Fruit fly (Drosophila melanogaster): ENCODE data around the gene CG31954.
A peak's percentile ranks its signal among the peaks of the same experiment; 100 is the strongest.

The CG31954 gene

DNA sequence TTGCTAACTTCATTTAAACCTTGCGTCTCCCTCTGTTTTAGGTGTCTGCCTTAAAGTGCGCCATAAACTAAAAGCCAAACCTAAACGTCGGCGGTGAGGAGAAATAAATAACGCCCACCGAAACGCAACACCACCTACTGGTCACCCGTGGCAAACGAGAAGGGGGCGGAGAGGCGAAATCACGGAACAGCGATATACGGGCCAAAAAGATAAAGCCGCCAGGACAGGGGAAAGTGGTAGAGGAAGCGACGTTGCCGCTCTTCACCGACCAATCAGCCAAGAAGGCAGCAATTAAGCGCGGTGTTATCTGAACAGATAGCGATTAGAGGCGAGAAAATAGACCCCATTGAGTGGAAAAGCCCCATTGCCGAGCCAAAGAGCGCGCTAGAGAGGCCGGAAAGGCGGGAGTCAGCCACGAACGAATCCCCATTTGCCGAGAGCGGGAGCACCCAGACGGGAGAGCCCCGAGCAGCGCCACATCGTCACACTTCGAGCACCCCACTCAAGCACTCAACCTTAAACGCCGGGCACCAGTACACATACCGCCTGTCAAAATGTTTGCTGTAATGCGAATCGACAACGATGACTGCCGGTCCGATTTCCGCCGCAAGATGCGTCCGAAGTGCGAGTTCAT lies 35.2 kb upstream of the CG31954 start (continued):
- TF ChIP-seq Xrp1 (GFP tag; IDR thresholded peaks at IDR 0.05) (peak; percentile 39; the same call in 1 of the 2 replicates), CG1832 (GFP tag; optimal IDR thresholded peaks at IDR 0.05) (no peak), CG10209 (GFP tag; optimal IDR thresholded peaks at IDR 0.05) (no peak), unc-4 (GFP tag; IDR thresholded peaks at IDR 0.05; ENCODE audit: partially characterized antibody) (no peak), CG7271 (tag; optimal IDR thresholded peaks at IDR 0.05) (no peak), cg (GFP tag; optimal IDR thresholded peaks at IDR 0.05) (no peak), Mes4 (GFP tag; optimal IDR thresholded peaks at IDR 0.05) (no peak), CG3407 (GFP tag; optimal IDR thresholded peaks at IDR 0.05) (peak; percentile 100), CG15073 (GFP tag; optimal IDR thresholded peaks at IDR 0.05) (no peak), hb (GFP tag; IDR thresholded peaks at IDR 0.05; ENCODE audit: partially characterized antibody) (no peak), CG10654 (GFP tag; optimal IDR thresholded peaks at IDR 0.05) (no peak), CG11085 (GFP tag; IDR thresholded peaks at IDR 0.05) (no peak), Poxn (GFP tag; IDR thresholded peaks at IDR 0.05) (no peak), Fer1 (GFP tag; optimal IDR thresholded peaks at IDR 0.05) (no peak), grn (GFP tag; optimal IDR thresholded peaks at IDR 0.05) (no peak), CG10321 (GFP tag; IDR thresholded peaks at IDR 0.05) (peak; percentile 50), CG18599 (GFP tag; optimal IDR thresholded peaks at IDR 0.05) (no peak), Rx (GFP tag; IDR thresholded peaks at IDR 0.05) (no peak), CG13894 (tag; optimal IDR thresholded peaks at IDR 0.05) (no peak), CG5180 (GFP tag; optimal IDR thresholded peaks at IDR 0.05) (no peak), al (GFP tag; IDR thresholded peaks at IDR 0.05) (no peak), crp (GFP tag; optimal IDR thresholded peaks at IDR 0.05) (no peak), CG10147 (GFP tag; optimal IDR thresholded peaks at IDR 0.05) (no peak), CG6791 (GFP tag; IDR thresholded peaks at IDR 0.05; ENCODE audit: partially characterized antibody) (no peak), CG6765 (GFP tag; optimal IDR thresholded peaks at IDR 0.05) (no peak), ash1 (GFP tag; optimal IDR thresholded peaks at IDR 0.05) (no peak), Kr (GFP tag; optimal IDR thresholded peaks at IDR 0.05) (no peak), CG12942 (GFP tag; optimal IDR thresholded peaks at IDR 0.05) (no peak), CG17361 (GFP tag; IDR thresholded peaks at IDR 0.05) (no peak), Hr39 (optimal IDR thresholded peaks at IDR 0.05) (no peak), GATAe (GFP tag; conservative IDR thresholded peaks at IDR 0.05) (peak; percentile 84), slp2 (GFP tag; optimal IDR thresholded peaks at IDR 0.05) (no peak), cas (GFP tag; IDR thresholded peaks at IDR 0.05) (no peak), croc (GFP tag; conservative IDR thresholded peaks at IDR 0.05) (no peak), usp (GFP tag; optimal IDR thresholded peaks at IDR 0.05) (no peak), az2 (GFP tag; optimal IDR thresholded peaks at IDR 0.05) (no peak), row (GFP tag; IDR thresholded peaks at IDR 0.05) (no peak), CG31224 (GFP tag; IDR thresholded peaks at IDR 0.05) (no peak), CG17186 (GFP tag; optimal IDR thresholded peaks at IDR 0.05) (no peak), CG14710 (tag; optimal IDR thresholded peaks at IDR 0.05) (no peak), CG33557 (GFP tag; optimal IDR thresholded peaks at IDR 0.05) (no peak), CG3065 (GFP tag; optimal IDR thresholded peaks at IDR 0.05) (no peak), CG15601 (tag; optimal IDR thresholded peaks at IDR 0.05) (no peak), Doc3 (GFP tag; IDR thresholded peaks at IDR 0.05; ENCODE audit: partially characterized antibody) (peak; percentile 60; the same call in 1 of the 3 replicates), CG15479 (GFP tag; optimal IDR thresholded peaks at IDR 0.05) (no peak), sqz (GFP tag; optimal IDR thresholded peaks at IDR 0.05) (no peak), tin (GFP tag; optimal IDR thresholded peaks at IDR 0.05) (no peak), her (GFP tag; optimal IDR thresholded peaks at IDR 0.05) (no peak), CG12769 (tag; optimal IDR thresholded peaks at IDR 0.05) (no peak), wek (GFP tag; optimal IDR thresholded peaks at IDR 0.05) (no peak)
